Worm (Caenorhabditis elegans): ENCODE measurements around the gene F41G4.7.

DNA sequence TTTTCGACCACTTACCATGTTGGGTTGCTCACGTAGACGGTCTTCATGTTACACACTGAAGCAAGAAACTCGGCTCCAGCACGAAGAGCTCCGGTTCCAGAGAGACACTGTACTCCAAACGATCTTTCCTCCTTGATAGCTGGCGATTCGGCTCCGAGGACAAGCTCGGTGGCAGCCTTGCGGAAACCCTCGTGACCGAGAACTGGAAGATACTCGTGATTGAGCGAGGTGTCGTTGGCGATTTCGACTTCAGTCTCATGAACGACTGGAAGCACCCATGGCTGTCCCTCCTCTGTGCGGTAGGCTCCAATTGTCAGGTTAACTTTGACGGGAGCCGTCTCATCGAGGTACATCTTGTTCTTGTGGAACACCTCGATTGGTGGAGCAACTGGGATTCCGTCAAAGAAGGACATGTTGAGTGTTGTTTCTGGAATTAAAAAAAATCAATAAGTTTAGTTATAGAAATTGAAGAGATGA, 43.5 kb downstream of the F41G4.7 start, which contains the start of gene got-1.2:
- TF ChIP-seq him-1 (tag; optimal IDR thresholded peaks at IDR 0.05): no peak
- no peak for TF ChIP-seq dao-5 (tag; optimal IDR thresholded peaks at IDR 0.05)
- no peak for TF ChIP-seq W03F9.2 (tag; optimal IDR thresholded peaks at IDR 0.05)
